Worm (Caenorhabditis elegans) whole organism, midembryonic: ENCODE results near the gene C35B1.5.

Source experiments
- T22C8.4 ChIP-seq: fragments of 200-800 bp; sonication (Bioruptor generic); IDR thresholded peaks from 2 replicates; pipeline ENCODE4 v1.3.6; 2022; ENCODE audit warnings: missing genetic modification characterization, missing compliant biosample characterization
- cog-1 ChIP-seq: sonication (generic microtip); optimal IDR thresholded peaks from 2 replicates; lab custom pipeline; 2016; ENCODE audit warnings: missing genetic modification characterization, missing compliant biosample characterization
- flt-1 ChIP-seq: fragments of 200-800 bp; sonication (Bioruptor generic); IDR thresholded peaks from 2 replicates; pipeline ENCODE4 v1.3.6; 2022; ENCODE audit warnings: missing genetic modification characterization, missing compliant biosample characterization
- klf-2 ChIP-seq: fragments of 200-800 bp; sonication (Bioruptor generic); conservative IDR thresholded peaks from 2 replicates; pipeline ENCODE4 v1.3.6; 2022; ENCODE audit warnings: missing genetic modification reagents, missing genetic modification characterization, missing compliant biosample characterization
- med-1 ChIP-seq: sonication (generic microtip); optimal IDR thresholded peaks from 2 replicates; lab custom pipeline; 2017; ENCODE audit warnings: missing genetic modification characterization, mild to moderate bottlenecking, missing compliant biosample characterization, antibody characterized with exemption, missing genetic modification reagents; ENCODE audit not compliant: insufficient read depth
- ztf-29 ChIP-seq: fragments of 200-800 bp; sonication (Bioruptor generic); IDR thresholded peaks from 2 replicates; pipeline ENCODE4 v1.3.6; 2022; ENCODE audit warnings: missing genetic modification reagents, missing genetic modification characterization, missing compliant biosample characterization

ce11 chrIV:4070810-4071209 is 13.2 kb downstream of the C35B1.5 start:
- TF ChIP-seq ztf-29 (GFP tag; lab: Robert Waterston, UW), result no peak
- TF ChIP-seq cog-1 (tag; lab: Kevin White, UChicago), result no peak
- no peak for TF ChIP-seq flt-1 (GFP tag; lab: Robert Waterston, UW)
- TF ChIP-seq klf-2 (GFP tag; lab: Robert Waterston, UW), result no peak
- TF ChIP-seq T22C8.4, result no peak
- TF ChIP-seq med-1 (GFP tag; lab: Kevin White, UChicago), result no peak
